Fruit fly (Drosophila melanogaster): ENCODE data around the gene Mipp1.

Gene Mipp1

dm6 chr3L:16574307-16574946 lies 1.3 kb upstream of the Mipp1 start, which contains the start of gene mbf1 (continued):
- TF ChIP-seq sug (tag; optimal IDR thresholded peaks at IDR 0.05) (peak; percentile 39), Abd-B (GFP tag; optimal IDR thresholded peaks at IDR 0.05) (no peak), grn (GFP tag; optimal IDR thresholded peaks at IDR 0.05) (peak; percentile 73), CG3847 (GFP tag; IDR thresholded peaks at IDR 0.05) (peak; percentile 45; the same call in 1 of the 2 replicates), stwl (tag; optimal IDR thresholded peaks at IDR 0.05) (peak; percentile 85), odd (GFP tag; optimal IDR thresholded peaks at IDR 0.05) (no peak), CG12659 (GFP tag; optimal IDR thresholded peaks at IDR 0.05) (peak; percentile 80), CG13894 (tag; optimal IDR thresholded peaks at IDR 0.05) (peak; percentile 32), CG17568 (GFP tag; optimal IDR thresholded peaks at IDR 0.05) (peak; percentile 22), gcm2 (GFP tag; optimal IDR thresholded peaks at IDR 0.05) (no peak), vvl (GFP tag; IDR thresholded peaks at IDR 0.05) (0 out of 2 replicates have a peak, but pooled peaks have one; percentile 34), CG7786 (GFP tag; optimal IDR thresholded peaks at IDR 0.05) (no peak), Lhr (GFP tag; optimal IDR thresholded peaks at IDR 0.05) (peak; percentile 50), inv (GFP tag; IDR thresholded peaks at IDR 0.05; ENCODE audit: partially characterized antibody) (peak; percentile 48; the same call in 1 of the 2 replicates), Bgb (GFP tag; IDR thresholded peaks at IDR 0.05; ENCODE audit: partially characterized antibody) (0 out of 2 replicates have a peak, but pooled peaks have one; percentile 28), nerfin-1 (tag; optimal IDR thresholded peaks at IDR 0.05) (peak; percentile 92), CG14050 (GFP tag; IDR thresholded peaks at IDR 0.05) (no peak), Side (GFP tag; optimal IDR thresholded peaks at IDR 0.05) (no peak), Med (GFP tag) (peak; percentile 84), ATbp (GFP tag; optimal IDR thresholded peaks at IDR 0.05) (no peak), CG34422 (GFP tag; IDR thresholded peaks at IDR 0.05) (peak; percentile 27; the same call in 1 of the 3 replicates), Trl (optimal IDR thresholded peaks at IDR 0.05) (no peak), Trl (GFP tag; optimal IDR thresholded peaks at IDR 0.05) (peak; percentile 21), exex (tag; optimal IDR thresholded peaks at IDR 0.05) (peak; percentile 2), bcd (GFP tag; optimal IDR thresholded peaks at IDR 0.05) (peak; percentile 29), CG11560 (tag; IDR thresholded peaks at IDR 0.05) (peak; percentile 33; the same call in 1 of the 3 replicates), CG9797 (GFP tag; optimal IDR thresholded peaks at IDR 0.05) (peak; percentile 87), lilli (GFP tag; optimal IDR thresholded peaks at IDR 0.05) (peak; percentile 53), Myb (GFP tag; optimal IDR thresholded peaks at IDR 0.05) (peak; percentile 72), Dbx (GFP tag; IDR thresholded peaks at IDR 0.05) (0 out of 3 replicates have a peak, but pooled peaks have one; percentile 14), ken (GFP tag; IDR thresholded peaks at IDR 0.05) (no peak), CG2678 (tag; optimal IDR thresholded peaks at IDR 0.05) (peak; percentile 19), CG9437 (GFP tag; optimal IDR thresholded peaks at IDR 0.05) (peak; percentile 62), Pdp1 (GFP tag; optimal IDR thresholded peaks at IDR 0.05) (peak in 1 of 2 experiments; percentile 39), Deaf1 (tag; optimal IDR thresholded peaks at IDR 0.05) (peak; percentile 10), hbn (GFP tag; IDR thresholded peaks at IDR 0.05; ENCODE audit: partially characterized antibody) (peak; percentile 49; the same call in 1 of the 2 replicates), CG3995 (GFP tag; optimal IDR thresholded peaks at IDR 0.05) (peak; percentile 48), phol (tag; optimal IDR thresholded peaks at IDR 0.05) (peak; percentile 62), CTCF (GFP tag; optimal IDR thresholded peaks at IDR 0.05) (peak; percentile 32), crol (GFP tag; IDR thresholded peaks at IDR 0.05) (no peak), CG2116 (GFP tag; optimal IDR thresholded peaks at IDR 0.05) (peak; percentile 82), gro (GFP tag; optimal IDR thresholded peaks at IDR 0.05) (peak; percentile 48), CG34224 (GFP tag; IDR thresholded peaks at IDR 0.05; ENCODE audit: partially characterized antibody) (peak; percentile 66), Sin3A (optimal IDR thresholded peaks at IDR 0.05) (peak; percentile 88), Rfx (GFP tag; IDR thresholded peaks at IDR 0.05) (no peak; the same call in 1 of the 2 replicates), PHDP (tag; optimal IDR thresholded peaks at IDR 0.05) (peak; percentile 40), CG8944 (GFP tag; optimal IDR thresholded peaks at IDR 0.05) (no peak), Sox100B (GFP tag; optimal IDR thresholded peaks at IDR 0.05) (no peak), CG12155 (GFP tag; optimal IDR thresholded peaks at IDR 0.05) (peak; percentile 20), tna (GFP tag; IDR thresholded peaks at IDR 0.05; ENCODE audit: partially characterized antibody) (0 out of 2 replicates have a peak, but pooled peaks have one; percentile 32)
